Fruit fly (Drosophila melanogaster): ENCODE measurements around the gene Nedd4.

The Nedd4 gene

dm6 chr3L:17531397-17531796, 1.5 kb downstream of the Nedd4 start (continued):
- TF ChIP-seq CG12769 (tag; optimal IDR thresholded peaks at IDR 0.05) = peak; percentile 67
- TF ChIP-seq CG8290 (GFP tag; optimal IDR thresholded peaks at IDR 0.05) = no peak
- TF ChIP-seq CG8290 (tag; optimal IDR thresholded peaks at IDR 0.05) = peak in 1 of 2 experiments; percentile 35
- TF ChIP-seq dati (GFP tag; IDR thresholded peaks at IDR 0.05) = no peak
- peak in 1 of 2 experiments; percentile 46 for TF ChIP-seq Hr78 (GFP tag; optimal IDR thresholded peaks at IDR 0.05)
- no peak for TF ChIP-seq trh (GFP tag; optimal IDR thresholded peaks at IDR 0.05)
- TF ChIP-seq CG17912 (GFP tag; optimal IDR thresholded peaks at IDR 0.05) = peak; percentile 60
- peak; percentile 88 for TF ChIP-seq CG10431 (GFP tag; optimal IDR thresholded peaks at IDR 0.05)
- peak; percentile 80 for TF ChIP-seq GATAe (GFP tag; conservative IDR thresholded peaks at IDR 0.05)
- TF ChIP-seq Meics (GFP tag; optimal IDR thresholded peaks at IDR 0.05) = peak; percentile 2
- peak; percentile 16 for TF ChIP-seq pros (GFP tag; optimal IDR thresholded peaks at IDR 0.05)
- no peak for TF ChIP-seq jing (GFP tag; optimal IDR thresholded peaks at IDR 0.05)
- no peak for TF ChIP-seq CG3838 (GFP tag; optimal IDR thresholded peaks at IDR 0.05)
- TF ChIP-seq Tbp (GFP tag; optimal IDR thresholded peaks at IDR 0.05) = no peak
- TF ChIP-seq sna (GFP tag; IDR thresholded peaks at IDR 0.05; ENCODE audit: partially characterized antibody) = no peak
- no peak for TF ChIP-seq sqz (GFP tag; optimal IDR thresholded peaks at IDR 0.05)
- peak; percentile 98 for TF ChIP-seq CG34376 (GFP tag; optimal IDR thresholded peaks at IDR 0.05)
- TF ChIP-seq lab (GFP tag; optimal IDR thresholded peaks at IDR 0.05) = peak; percentile 27
- TF ChIP-seq chinmo (GFP tag; IDR thresholded peaks at IDR 0.05; ENCODE audit: partially characterized antibody) = 0 out of 4 replicates have a peak, but pooled peaks have one; percentile 28
- TF ChIP-seq grn (GFP tag; optimal IDR thresholded peaks at IDR 0.05) = peak; percentile 95
- peak; percentile 32 for TF ChIP-seq CG2678 (tag; optimal IDR thresholded peaks at IDR 0.05)
- peak; percentile 5 for TF ChIP-seq Hmr (GFP tag; optimal IDR thresholded peaks at IDR 0.05)
- TF ChIP-seq sd (tag; optimal IDR thresholded peaks at IDR 0.05) = peak; percentile 40
- no peak for TF ChIP-seq Jarid2 (GFP tag; optimal IDR thresholded peaks at IDR 0.05)
- no peak for TF ChIP-seq CG11695 (GFP tag; IDR thresholded peaks at IDR 0.05)
- no peak for TF ChIP-seq Rx (GFP tag; IDR thresholded peaks at IDR 0.05)
- peak; percentile 40 for TF ChIP-seq caup (GFP tag; optimal IDR thresholded peaks at IDR 0.05; ENCODE audit: severe bottlenecking)
- TF ChIP-seq psq (GFP tag; optimal IDR thresholded peaks at IDR 0.05) = no peak
- no peak for TF ChIP-seq schlank (tag; optimal IDR thresholded peaks at IDR 0.05)
- TF ChIP-seq nerfin-1 (tag; optimal IDR thresholded peaks at IDR 0.05) = peak; percentile 4
- peak; percentile 40 for TF ChIP-seq CrebB (tag; optimal IDR thresholded peaks at IDR 0.05)
- TF ChIP-seq seq (GFP tag; IDR thresholded peaks at IDR 0.05) = no peak
- peak; percentile 99 for TF ChIP-seq mirr (GFP tag; optimal IDR thresholded peaks at IDR 0.05)
- peak; percentile 28 for TF ChIP-seq CG13424 (tag; optimal IDR thresholded peaks at IDR 0.05)
- peak; percentile 33 for TF ChIP-seq B-H2 (GFP tag; optimal IDR thresholded peaks at IDR 0.05)
- no peak for TF ChIP-seq D19A (tag; optimal IDR thresholded peaks at IDR 0.05)

- no peak for TF ChIP-seq Rfx (GFP tag; IDR thresholded peaks at IDR 0.05)
- TF ChIP-seq CG17359 (tag; optimal IDR thresholded peaks at IDR 0.05) = peak; percentile 59
- peak; percentile 26 for TF ChIP-seq CG17385 (GFP tag; optimal IDR thresholded peaks at IDR 0.05)
- peak; percentile 9 for TF ChIP-seq Nf-YB (GFP tag; optimal IDR thresholded peaks at IDR 0.05)
- peak; percentile 40 for TF ChIP-seq trem (tag; optimal IDR thresholded peaks at IDR 0.05)
- TF ChIP-seq GATAe (GFP tag; conservative IDR thresholded peaks at IDR 0.05) = no peak
- TF ChIP-seq CG8944 (GFP tag; optimal IDR thresholded peaks at IDR 0.05) = no peak
- TF ChIP-seq CG11398 (GFP tag; optimal IDR thresholded peaks at IDR 0.05) = no peak
- no peak for TF ChIP-seq zen (tag; optimal IDR thresholded peaks at IDR 0.05)
- peak; percentile 69 for TF ChIP-seq CG2678 (tag; optimal IDR thresholded peaks at IDR 0.05)
- TF ChIP-seq CG4854 (GFP tag; optimal IDR thresholded peaks at IDR 0.05) = peak; percentile 26
- TF ChIP-seq B-H2 (GFP tag; optimal IDR thresholded peaks at IDR 0.05) = no peak
- peak; percentile 49 for TF ChIP-seq grau (tag; optimal IDR thresholded peaks at IDR 0.05)
- peak; percentile 42 for TF ChIP-seq lab (GFP tag; optimal IDR thresholded peaks at IDR 0.05)
- 0 out of 2 replicates have a peak, but pooled peaks have one; percentile 21 for TF ChIP-seq E2f1 (GFP tag; IDR thresholded peaks at IDR 0.05)
- peak; percentile 7 for TF ChIP-seq CG17829 (tag; optimal IDR thresholded peaks at IDR 0.05)
- no peak for TF ChIP-seq Dad (GFP tag; optimal IDR thresholded peaks at IDR 0.05)
- TF ChIP-seq en (GFP tag; optimal IDR thresholded peaks at IDR 0.05) = no peak
- peak; percentile 4 for TF ChIP-seq CG15073 (GFP tag; optimal IDR thresholded peaks at IDR 0.05)
Observed at dm6 chr3L:17532197-17532596, 2.3 kb downstream of the Nedd4 start.
